Worm (Caenorhabditis elegans) whole organism, early embryonic: ENCODE data around the gene znf-706.
A peak's percentile ranks its signal among the peaks of the same experiment; 100 is the strongest.

ENCODE experiments used
- B0310.2 ChIP-seq: sonication (generic microtip); optimal IDR thresholded peaks from 2 replicates; lab custom pipeline; 2016; ENCODE audit warnings: mild to moderate bottlenecking, missing genetic modification characterization, missing compliant biosample characterization
- F13C5.2 ChIP-seq: sonication (generic microtip); optimal IDR thresholded peaks from 2 replicates; lab custom pipeline; 2017; ENCODE audit warnings: mild to moderate bottlenecking, missing genetic modification characterization, inconsistent platforms, missing compliant biosample characterization
- aly-1 ChIP-seq: sonication (generic microtip); optimal IDR thresholded peaks from 2 replicates; lab custom pipeline; 2016; ENCODE audit warnings: missing genetic modification characterization, missing compliant biosample characterization
- ama-1 ChIP-seq: fragments of 150-350 bp; optimal IDR thresholded peaks from 2 replicates; lab custom pipeline; 2014
- ceh-13 ChIP-seq: fragments of 200-800 bp; sonication (Bioruptor generic); optimal IDR thresholded peaks from 2 replicates; lab custom pipeline; 2018; ENCODE audit warnings: mild to moderate bottlenecking, missing genetic modification characterization, missing compliant biosample characterization
- ceh-36 ChIP-seq: sonication (generic microtip); optimal IDR thresholded peaks from 2 replicates; lab custom pipeline; 2016; ENCODE audit warnings: missing genetic modification characterization, inconsistent platforms, missing compliant biosample characterization
- ets-7 ChIP-seq: sonication (generic microtip); optimal IDR thresholded peaks from 2 replicates; lab custom pipeline; 2016; ENCODE audit warnings: missing genotype, missing genetic modification characterization, missing compliant biosample characterization
- flt-1 ChIP-seq: fragments of 200-800 bp; sonication (Bioruptor generic); IDR thresholded peaks from 2 replicates; pipeline ENCODE4 v1.3.6; 2022; ENCODE audit warnings: missing genetic modification characterization, missing compliant biosample characterization
- hmbx-1 ChIP-seq: sonication (generic microtip); optimal IDR thresholded peaks from 2 replicates; lab custom pipeline; 2016; ENCODE audit warnings: mild to moderate bottlenecking, missing genetic modification characterization, missing compliant biosample characterization
- hmg-4 ChIP-seq: fragments of 200-800 bp; sonication (Bioruptor generic); optimal IDR thresholded peaks from 2 replicates; lab custom pipeline; 2018; ENCODE audit warnings: mild to moderate bottlenecking, missing genetic modification characterization, missing compliant biosample characterization
- hnd-1 ChIP-seq: sonication (generic microtip); optimal IDR thresholded peaks from 2 replicates; lab custom pipeline; 2016; ENCODE audit warnings: missing genetic modification characterization, missing compliant biosample characterization
- pes-1 ChIP-seq: fragments of 200-800 bp; sonication (Bioruptor generic); IDR thresholded peaks from 2 replicates; pipeline ENCODE4 v1.3.6; 2022; ENCODE audit warnings: missing genetic modification reagents, missing genetic modification characterization, missing compliant biosample characterization
- scrt-1 ChIP-seq: fragments of 200-800 bp; sonication (Bioruptor generic); IDR thresholded peaks from 2 replicates; pipeline ENCODE4 v1.3.6; 2022; ENCODE audit warnings: missing genetic modification characterization, missing compliant biosample characterization
- sea-1 ChIP-seq: fragments of 200-800 bp; sonication (Bioruptor generic); conservative IDR thresholded peaks from 2 replicates; pipeline ENCODE4 v1.3.6; 2022; ENCODE audit warnings: missing genetic modification characterization, missing compliant biosample characterization
- tbx-11 ChIP-seq: fragments of 200-800 bp; sonication (Bioruptor generic); IDR thresholded peaks from 2 replicates; pipeline ENCODE4 v1.3.6; 2022; ENCODE audit warnings: missing genetic modification characterization, missing compliant biosample characterization
- tbx-37 ChIP-seq: fragments of 200-800 bp; sonication (Bioruptor generic); conservative IDR thresholded peaks from 2 replicates; pipeline ENCODE4 v1.3.6; 2022; ENCODE audit warnings: missing genetic modification reagents, missing genetic modification characterization, missing compliant biosample characterization
- tra-4 ChIP-seq: sonication (generic microtip); optimal IDR thresholded peaks from 2 replicates; lab custom pipeline; 2017; ENCODE audit warnings: missing genetic modification characterization, missing compliant biosample characterization

Gene znf-706

DNA sequence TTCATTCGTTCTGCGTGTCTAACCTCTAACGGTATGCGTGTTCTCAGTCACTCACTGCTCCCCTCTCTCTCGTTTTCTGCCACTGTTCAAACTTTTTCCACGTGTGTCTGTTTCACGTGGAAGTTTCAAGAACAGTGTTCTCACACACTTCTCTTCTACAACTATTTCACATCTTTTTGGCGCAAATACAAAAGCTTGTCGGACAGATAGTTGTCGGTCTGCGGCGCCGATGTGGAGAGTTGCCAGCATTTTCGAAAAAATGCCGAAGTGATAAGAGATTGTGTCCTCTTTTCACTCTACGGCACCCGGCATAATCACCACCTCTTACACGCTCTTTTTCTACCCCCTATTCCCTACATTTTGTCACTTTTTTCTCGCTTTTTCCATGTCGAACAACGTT lies 22.3 kb upstream of the znf-706 start:
- TF ChIP-seq scrt-1 (GFP tag; lab: Robert Waterston, UW) (no peak), sea-1 (GFP tag; lab: Robert Waterston, UW) (no peak), tra-4 (tag; lab: Kevin White, UChicago) (no peak), flt-1 (no peak), ceh-36 (tag; lab: Kevin White, UChicago) (no peak), hnd-1 (no peak), tbx-11 (GFP tag; lab: Robert Waterston, UW) (no peak), hmbx-1 (tag; lab: Kevin White, UChicago) (no peak), tbx-37 (GFP tag; lab: Robert Waterston, UW) (no peak)

ce11 chrIV:9117700-9118099 lies 21.7 kb upstream of the znf-706 start:
- TF ChIP-seq B0310.2 (tag; lab: Kevin White, UChicago), result no peak
- no peak for TF ChIP-seq ceh-36 (tag; lab: Kevin White, UChicago)
- no peak for TF ChIP-seq F13C5.2
- no peak for TF ChIP-seq hmg-4 (GFP tag; lab: Kevin White, UChicago)
- TF ChIP-seq ceh-13 (GFP tag; lab: Kevin White, UChicago), result no peak
- no peak for TF ChIP-seq pes-1 (GFP tag; lab: Robert Waterston, UW)
- TF ChIP-seq tra-4 (tag; lab: Kevin White, UChicago), result no peak
- no peak for TF ChIP-seq ama-1 (lab: Kevin White, UChicago)
- no peak for TF ChIP-seq hmbx-1 (tag; lab: Kevin White, UChicago)
- no peak for TF ChIP-seq aly-1 (tag; lab: Kevin White, UChicago)

DNA sequence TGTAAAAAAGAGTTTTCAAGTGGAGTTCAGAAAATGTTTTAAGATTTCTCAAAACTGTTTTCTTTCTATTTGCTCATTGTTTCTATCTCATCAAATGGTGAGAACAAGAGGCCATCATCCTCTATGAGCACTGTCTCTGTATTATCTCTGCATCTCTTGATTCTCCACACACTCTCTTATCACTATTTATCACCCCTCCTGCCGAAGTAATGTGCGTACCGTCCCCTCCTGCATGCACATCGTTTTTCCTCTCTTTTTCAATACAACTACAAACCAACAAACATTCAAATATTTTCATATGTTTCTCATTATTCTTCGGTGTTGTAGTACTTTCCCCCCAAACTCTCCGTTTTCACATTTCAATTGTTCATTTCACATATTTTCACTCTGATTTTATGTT lies 20.4 kb upstream of the znf-706 start:
- TF ChIP-seq aly-1 (tag; lab: Kevin White, UChicago) (no peak), F13C5.2 (no peak), hmbx-1 (tag; lab: Kevin White, UChicago) (no peak), tbx-37 (GFP tag; lab: Robert Waterston, UW) (no peak), ceh-13 (GFP tag; lab: Kevin White, UChicago) (no peak)

- TF ChIP-seq sea-1 (GFP tag; lab: Robert Waterston, UW), result no peak
- no peak for TF ChIP-seq ets-7 (tag; lab: Kevin White, UChicago)
- TF ChIP-seq ceh-13 (GFP tag; lab: Kevin White, UChicago), result no peak
Observed at ce11 chrIV:9114078-9114477, 18.0 kb upstream of the znf-706 start.

- TF ChIP-seq ets-7 (tag; lab: Kevin White, UChicago) (no peak), B0310.2 (tag; lab: Kevin White, UChicago) (no peak), hmg-4 (GFP tag; lab: Kevin White, UChicago) (no peak), hnd-1 (no peak), tbx-37 (GFP tag; lab: Robert Waterston, UW) (no peak), aly-1 (tag; lab: Kevin White, UChicago) (no peak), tbx-11 (GFP tag; lab: Robert Waterston, UW) (no peak), ceh-36 (tag; lab: Kevin White, UChicago) (no peak), F13C5.2 (no peak), flt-1 (no peak), sea-1 (GFP tag; lab: Robert Waterston, UW) (no peak), ceh-13 (GFP tag; lab: Kevin White, UChicago) (no peak), tra-4 (tag; lab: Kevin White, UChicago) (no peak), ama-1 (lab: Kevin White, UChicago) (no peak), hmbx-1 (tag; lab: Kevin White, UChicago) (no peak)
Observed at ce11 chrIV:9112019-9112418, 16.0 kb upstream of the znf-706 start.

DNA sequence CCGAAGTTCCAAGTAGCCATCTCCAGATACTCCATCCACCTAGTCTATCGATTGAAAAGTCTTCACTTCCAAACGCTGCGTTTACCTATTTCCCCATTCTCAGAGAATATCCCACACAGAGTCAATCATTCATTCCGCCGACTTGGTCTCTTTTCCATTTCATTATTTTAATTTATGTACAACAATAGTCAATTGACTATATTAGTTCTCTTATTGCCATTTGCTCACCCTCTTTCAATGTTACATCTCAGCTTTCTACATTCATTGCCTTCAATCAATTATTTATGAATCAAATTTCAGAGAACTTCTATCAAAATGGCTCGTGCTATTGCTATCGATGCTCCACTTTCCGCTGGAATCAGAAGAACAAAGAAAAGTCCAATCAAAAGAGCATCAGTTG lies 12.6 kb upstream of the znf-706 start, which contains the start of gene aly-1:
Gene aly-1, plus strand, starts transcription at position 301 of the 400 bp plus-strand sequence.
- TF ChIP-seq aly-1 (tag; lab: Kevin White, UChicago) (no peak), hmbx-1 (tag; lab: Kevin White, UChicago) (no peak)

DNA sequence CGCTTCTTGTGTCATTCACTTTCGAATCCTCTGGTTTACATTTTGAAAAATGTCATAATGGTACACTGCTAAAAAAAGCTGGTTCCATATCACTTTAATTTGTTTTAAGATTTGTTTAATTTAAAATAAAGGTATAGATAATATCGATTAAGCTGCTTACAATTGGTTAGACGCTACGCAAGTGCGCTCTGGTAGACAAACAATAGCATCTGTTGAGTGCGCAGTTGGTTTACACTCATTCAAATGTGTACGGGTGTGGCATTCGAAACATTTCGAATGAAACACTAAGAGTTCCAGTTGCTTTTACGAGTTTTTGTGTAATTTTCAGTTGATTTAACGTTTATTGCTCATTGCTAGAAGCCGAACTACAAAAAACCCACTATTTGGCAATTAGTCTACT lies 11.4 kb upstream of the znf-706 start:
- TF ChIP-seq flt-1 (no peak), aly-1 (tag; lab: Kevin White, UChicago) (no peak), F13C5.2 (peak; percentile 36), tbx-11 (GFP tag; lab: Robert Waterston, UW) (no peak), hmbx-1 (tag; lab: Kevin White, UChicago) (no peak), sea-1 (GFP tag; lab: Robert Waterston, UW) (no peak), tbx-37 (GFP tag; lab: Robert Waterston, UW) (no peak), B0310.2 (tag; lab: Kevin White, UChicago) (no peak)

ce11 chrIV:9104071-9105016 lies 8.3 kb upstream of the znf-706 start, which contains the start of the genes C01F6.14 and fem-3:
Gene C01F6.14, minus strand, starts transcription at chrIV:9104121.
Gene fem-3, plus strand, starts transcription at chrIV:9104966.
- TF ChIP-seq tra-4 (tag; lab: Kevin White, UChicago) (no peak), aly-1 (tag; lab: Kevin White, UChicago) (no peak), ceh-13 (GFP tag; lab: Kevin White, UChicago) (no peak)
